Fruit fly (Drosophila melanogaster) whole organism, embryonic: Measurements from ENCODE around the gene Cyp313b1.
A peak's percentile ranks its signal among the peaks of the same experiment; 100 is the strongest.

Source experiments
- Ada2b ChIP-seq: fragments of 200-800 bp; sonication (Bioruptor generic); IDR thresholded peaks from 2 replicates; pipeline ENCODE4 v1.3.6; 2022; ENCODE audit warnings: missing biosample characterization, missing genetic modification characterization
- CG10959 ChIP-seq: fragments of 200-800 bp; sonication (Bioruptor generic); IDR thresholded peaks from 2 replicates; pipeline ENCODE4 v1.3.6; 2022; ENCODE audit warnings: missing biosample characterization, missing genetic modification characterization
- CG17612 ChIP-seq: fragments of 200-800 bp; sonication (Bioruptor generic); IDR thresholded peaks from 2 replicates; pipeline ENCODE4 v1.3.6; 2022; ENCODE audit warnings: missing biosample characterization, missing genetic modification characterization
- CG34224 ChIP-seq: fragments of 200-800 bp; sonication (Bioruptor generic); IDR thresholded peaks from 3 replicates; pipeline ENCODE4 v1.3.6; 2022; ENCODE audit warnings: missing biosample characterization, missing genetic modification characterization; ENCODE audit not compliant: partially characterized antibody
- CoRest ChIP-seq: fragments of 200-800 bp; sonication (Bioruptor generic); optimal IDR thresholded peaks from 3 replicates; lab custom pipeline; 2018; ENCODE audit warnings: missing biosample characterization, mild to moderate bottlenecking, missing genetic modification characterization, moderate library complexity
- HLH3B ChIP-seq: fragments of 200-800 bp; sonication (Bioruptor generic); IDR thresholded peaks from 2 replicates; pipeline ENCODE4 v1.3.6; 2022; ENCODE audit warnings: missing biosample characterization, missing genetic modification characterization
- Kr ChIP-seq: fragments of 200-800 bp; sonication (Bioruptor generic); optimal IDR thresholded peaks from 2 replicates; lab custom pipeline; 2017; ENCODE audit warnings: missing biosample characterization, mild to moderate bottlenecking, missing genetic modification characterization
- Lhr ChIP-seq: fragments of 200-800 bp; sonication (Bioruptor generic); optimal IDR thresholded peaks from 3 replicates; lab custom pipeline; 2017; ENCODE audit warnings: mild to moderate bottlenecking, missing biosample characterization, missing genetic modification reagents, missing genetic modification characterization
- nom ChIP-seq: fragments of 200-800 bp; sonication (Bioruptor generic); optimal IDR thresholded peaks from 2 replicates; lab custom pipeline; 2017; ENCODE audit warnings: missing biosample characterization, missing genetic modification characterization, mild to moderate bottlenecking, moderate library complexity, missing genetic modification reagents
- prd ChIP-seq, 3 experiments: fragments of >200 bp in 2 of 3; fragments of 200-800 bp in 1 of 3; sonication (Bioruptor generic) in 1 of 3; optimal IDR thresholded peaks in 2 of 3; IDR thresholded peaks in 1 of 3; 2 replicates in 2 of 3; 3 replicates in 1 of 3; pipeline versions ENCODE4 v1.3.6 to Lab custom; 2017 to 2022; ENCODE audit warnings: missing biosample characterization in 1 of 3, missing genetic modification characterization in 1 of 3
- slbo ChIP-seq: fragments of 200-800 bp; sonication (Bioruptor generic); IDR thresholded peaks from 2 replicates; pipeline ENCODE4 v1.3.6; 2022; ENCODE audit warnings: missing biosample characterization, missing genetic modification characterization

The Cyp313b1 gene

DNA sequence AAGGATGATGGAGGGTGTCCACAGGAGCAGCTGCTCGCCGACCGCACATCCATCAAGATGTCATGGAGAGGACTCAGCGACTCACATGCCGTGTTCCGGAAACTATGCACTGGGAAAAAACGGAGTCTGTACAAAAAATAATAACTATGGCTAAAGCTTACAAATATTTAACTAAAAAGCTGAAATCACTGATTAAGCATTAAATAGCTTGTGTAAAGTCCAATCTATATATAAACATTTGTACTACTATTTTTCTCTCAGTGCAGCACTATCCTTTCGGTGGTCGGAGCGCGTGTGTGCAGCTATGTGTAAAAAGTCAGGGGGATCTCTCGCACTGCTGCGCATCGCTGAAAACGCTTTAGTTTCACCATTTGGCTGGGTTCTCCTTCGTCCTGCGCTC is 49.3 kb downstream of the Cyp313b1 start (continued):
- TF ChIP-seq prd (optimal IDR thresholded peaks at IDR 0.05; lab: Kevin White, UChicago) = no peak
- peak; percentile 47; the same call in 1 of the 3 replicates for TF ChIP-seq prd (GFP tag; IDR thresholded peaks at IDR 0.05; lab: Robert Waterston, UW)
- TF ChIP-seq slbo (GFP tag; lab: Robert Waterston, UW) = no peak
- no peak for TF ChIP-seq Kr (GFP tag; lab: Kevin White, UChicago)
- no peak for TF ChIP-seq nom (GFP tag; lab: Kevin White, UChicago)
- TF ChIP-seq CG34224 (GFP tag; lab: Robert Waterston, UW) = no peak
- TF ChIP-seq CoRest (tag; lab: Kevin White, UChicago) = no peak
- TF ChIP-seq Lhr (GFP tag; lab: Kevin White, UChicago) = no peak
- TF ChIP-seq Ada2b = no peak
- no peak for TF ChIP-seq CG10959
- TF ChIP-seq HLH3B (GFP tag; lab: Robert Waterston, UW) = no peak
- no peak for TF ChIP-seq CG17612 (GFP tag; lab: Robert Waterston, UW)
